Fruit fly (Drosophila melanogaster) whole organism, prepupa: Measurements from ENCODE around the gene CG31709.

Experiments used
- CG10631 ChIP-seq: fragments of 200-800 bp; sonication (Bioruptor generic); optimal IDR thresholded peaks from 2 replicates; lab custom pipeline; 2016; ENCODE audit warnings: missing biosample characterization, missing genetic modification characterization
- Ets96B ChIP-seq: fragments of 200-800 bp; optimal IDR thresholded peaks from 2 replicates; lab custom pipeline; 2019; ENCODE audit warnings: missing biosample characterization, mild to moderate bottlenecking, missing genetic modification characterization, moderate library complexity

DNA sequence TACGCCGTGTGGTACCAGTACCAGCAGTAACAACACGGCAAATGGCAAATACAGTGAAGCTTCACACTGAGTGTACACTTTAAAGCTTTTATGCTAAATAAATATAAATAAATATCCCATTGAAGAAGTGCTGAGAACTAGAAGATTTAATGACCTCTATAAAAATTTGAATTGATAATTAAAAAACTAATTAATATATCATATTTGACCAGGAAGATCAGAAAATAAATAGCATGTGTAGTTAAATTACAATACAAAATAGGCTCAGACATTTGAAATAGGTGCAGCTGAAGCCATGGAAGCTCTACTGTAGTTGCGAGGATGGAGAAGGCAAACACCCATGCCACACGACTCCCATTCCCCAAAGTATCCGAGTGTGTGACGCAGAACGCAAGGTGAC, 14.9 kb downstream of the CG31709 start:
- TF ChIP-seq CG10631 (GFP tag; lab: Kevin White, UChicago): peak; percentile 50
- TF ChIP-seq Ets96B: peak; percentile 31
